Worm (Caenorhabditis elegans) whole organism, early embryonic: ENCODE results near the gene blos-4.

Source experiments
- B0310.2 ChIP-seq: sonication (generic microtip); optimal IDR thresholded peaks from 2 replicates; lab custom pipeline; 2016; ENCODE audit warnings: mild to moderate bottlenecking, missing genetic modification characterization, missing compliant biosample characterization
- aly-1 ChIP-seq: sonication (generic microtip); optimal IDR thresholded peaks from 2 replicates; lab custom pipeline; 2016; ENCODE audit warnings: missing genetic modification characterization, missing compliant biosample characterization
- ama-1 ChIP-seq: fragments of 150-350 bp; optimal IDR thresholded peaks from 2 replicates; lab custom pipeline; 2014
- ceh-36 ChIP-seq: sonication (generic microtip); optimal IDR thresholded peaks from 2 replicates; lab custom pipeline; 2016; ENCODE audit warnings: missing genetic modification characterization, inconsistent platforms, missing compliant biosample characterization
- sea-1 ChIP-seq: fragments of 200-800 bp; sonication (Bioruptor generic); conservative IDR thresholded peaks from 2 replicates; pipeline ENCODE4 v1.3.6; 2022; ENCODE audit warnings: missing genetic modification characterization, missing compliant biosample characterization
- tra-4 ChIP-seq: sonication (generic microtip); optimal IDR thresholded peaks from 2 replicates; lab custom pipeline; 2017; ENCODE audit warnings: missing genetic modification characterization, missing compliant biosample characterization

DNA sequence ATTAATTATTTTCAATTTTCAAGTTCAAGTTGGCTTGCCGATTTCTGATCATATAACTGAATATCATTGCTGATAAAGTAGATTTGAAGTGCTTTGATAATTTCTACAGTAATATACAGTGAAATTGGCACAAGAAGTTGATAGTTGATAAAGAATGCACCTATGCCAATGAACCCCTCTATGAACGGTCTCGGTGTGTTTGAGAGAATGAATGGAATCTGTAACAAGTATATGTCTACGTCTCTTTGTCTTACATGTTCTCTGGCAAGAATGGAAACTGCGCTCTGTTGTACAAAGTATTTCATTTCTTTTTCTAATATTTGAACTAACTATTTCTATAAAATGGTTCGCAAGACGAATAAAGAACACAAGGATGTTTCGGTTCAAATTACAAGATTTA lies 3.3 kb upstream of the blos-4 start, which contains the start of gene T24H7.8:
- TF ChIP-seq sea-1 (GFP tag; lab: Robert Waterston, UW) (no peak), aly-1 (tag; lab: Kevin White, UChicago) (no peak), ama-1 (no peak), B0310.2 (tag; lab: Kevin White, UChicago) (no peak), tra-4 (tag; lab: Kevin White, UChicago) (no peak), ceh-36 (tag; lab: Kevin White, UChicago) (no peak)
